Worm (Caenorhabditis elegans) whole organism, dauer: ENCODE data around the gene tiar-1.

Experiments
- unc-62 ChIP-seq: sonication (generic microtip); optimal IDR thresholded peaks from 2 replicates; lab custom pipeline; 2017; ENCODE audit warnings: missing biosample characterization, missing genetic modification reagents, missing genetic modification characterization

The tiar-1 gene

DNA sequence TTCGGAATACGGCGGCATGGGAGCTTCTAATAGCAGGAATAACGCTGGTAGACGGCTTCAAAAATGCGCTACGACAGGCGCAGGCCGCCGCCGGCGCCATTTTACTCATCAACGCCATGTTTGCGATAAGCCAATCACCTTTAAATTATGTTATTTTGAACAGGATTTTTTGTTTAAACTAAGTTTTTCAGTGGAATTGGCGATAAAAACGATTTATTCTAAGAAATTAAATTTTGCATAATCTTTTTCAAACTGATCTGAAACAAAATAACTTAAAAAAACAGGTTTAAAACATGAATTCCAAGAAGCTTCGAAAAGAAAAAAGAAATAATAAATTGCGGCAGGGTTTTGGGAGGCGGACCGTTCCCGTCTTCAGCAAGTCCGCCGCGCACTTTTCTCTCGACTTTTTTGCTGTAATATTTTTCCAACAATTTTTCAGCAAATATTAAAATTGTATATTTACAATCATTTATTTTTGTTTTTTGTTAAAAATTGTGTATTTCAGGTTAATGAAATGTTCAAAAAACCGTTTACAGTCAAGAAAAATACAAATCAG, 23.3 kb downstream of the tiar-1 start, which contains the start of the genes ndub-5 and eif-2D:
ndub-5 (minus strand) TSS at position 138 of the 556 bp plus-strand sequence.
eif-2D (plus strand) TSS at position 506 of the 556 bp plus-strand sequence.
- TF ChIP-seq unc-62 (GFP tag; lab: Kevin White, UChicago): no peak

DNA sequence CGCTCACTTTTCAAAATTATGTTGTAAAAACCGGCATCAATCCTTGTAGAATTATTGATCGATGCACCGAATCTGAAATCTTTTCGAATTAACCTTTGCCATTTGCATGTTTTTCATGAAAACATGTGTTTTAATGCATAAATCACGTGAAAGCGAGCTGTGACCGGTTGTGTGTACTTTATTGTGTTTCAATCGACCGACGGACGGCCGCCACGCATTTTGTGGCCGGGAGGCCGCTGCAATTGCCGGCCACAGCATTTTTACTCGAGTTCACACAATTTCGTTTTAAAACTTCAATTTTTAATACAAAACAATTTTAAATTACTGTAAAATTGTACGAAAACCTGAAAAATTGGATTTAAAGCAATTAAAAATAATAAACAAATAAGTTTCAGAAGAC, 25.7 kb downstream of the tiar-1 start, which contains the start of gene C25H3.11:
C25H3.11 (minus strand) TSS at position 82 of the 400 bp plus-strand sequence.
- TF ChIP-seq unc-62 (GFP tag; lab: Kevin White, UChicago): no peak

- TF ChIP-seq unc-62 (GFP tag; lab: Kevin White, UChicago): no peak
Measured at ce11 chrII:5680703-5681102, 33.9 kb downstream of the tiar-1 start, which contains the start of gene flp-27. Gene flp-27, plus strand, starts transcription at chrII:5681003.

ce11 chrII:5669580-5669979, 45.0 kb downstream of the tiar-1 start, which contains the start of gene C25H3.17:
Gene C25H3.17, minus strand, starts transcription at chrII:5669680.
- no peak for TF ChIP-seq unc-62 (GFP tag; lab: Kevin White, UChicago)

- TF ChIP-seq unc-62 (GFP tag; lab: Kevin White, UChicago): no peak
Measured at ce11 chrII:5668830-5669229, 45.8 kb downstream of the tiar-1 start, which contains the start of gene C25H3.7. Gene C25H3.7, minus strand, starts transcription at chrII:5668930.

ce11 chrII:5667540-5667939, 47.1 kb downstream of the tiar-1 start:
- no peak for TF ChIP-seq unc-62 (GFP tag; lab: Kevin White, UChicago)

DNA sequence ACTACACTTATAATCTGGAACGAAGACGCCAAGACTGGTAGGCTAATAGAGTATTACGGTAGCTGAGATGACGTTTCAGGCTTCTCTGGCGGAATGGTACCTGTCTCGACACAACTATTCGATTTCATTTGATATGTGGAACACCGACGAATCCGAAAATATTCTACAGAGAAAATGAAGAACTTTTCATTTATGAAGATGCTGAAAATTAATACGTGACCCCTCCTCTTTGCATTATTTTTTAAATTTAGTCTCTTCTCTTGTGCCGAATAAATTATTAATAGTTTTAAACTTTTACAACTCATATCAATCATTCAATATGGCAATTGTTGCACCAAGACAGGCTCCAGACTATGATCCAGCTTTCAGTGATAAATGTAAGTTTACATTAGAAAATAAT, 48.6 kb downstream of the tiar-1 start, which contains the start of gene C25H3.16:
C25H3.16 (plus strand) TSS at position 301 of the 400 bp plus-strand sequence.
- TF ChIP-seq unc-62 (GFP tag; lab: Kevin White, UChicago): no peak

- no peak for TF ChIP-seq unc-62 (GFP tag; lab: Kevin White, UChicago)
Measured at ce11 chrII:5665029-5665428, 49.6 kb downstream of the tiar-1 start, which contains the start of gene C25H3.15. Gene C25H3.15, plus strand, starts transcription at chrII:5665329.

- no peak for TF ChIP-seq unc-62 (GFP tag; lab: Kevin White, UChicago)
Measured at ce11 chrII:5663180-5663791, 51.3 kb downstream of the tiar-1 start.
